Fruit fly (Drosophila melanogaster) whole organism, embryonic: ENCODE data around the gene Dlc90F.

ENCODE experiments used
- ATbp ChIP-seq: fragments of 200-800 bp; sonication (Bioruptor generic); optimal IDR thresholded peaks from 2 replicates; lab custom pipeline; 2017; ENCODE audit warnings: missing biosample characterization, mild to moderate bottlenecking, missing genetic modification characterization, missing genetic modification reagents
- Atf3 ChIP-seq: fragments of 200-800 bp; sonication (Bioruptor generic); optimal IDR thresholded peaks from 3 replicates; lab custom pipeline; 2016; ENCODE audit warnings: missing biosample characterization, missing genetic modification characterization
- BtbVII ChIP-seq: fragments of 200-800 bp; sonication (Bioruptor generic); optimal IDR thresholded peaks from 3 replicates; lab custom pipeline; 2017; ENCODE audit warnings: missing biosample characterization, mild to moderate bottlenecking, missing genetic modification characterization
- Bteb2 ChIP-seq: fragments of 200-800 bp; sonication (Bioruptor generic); optimal IDR thresholded peaks from 2 replicates; lab custom pipeline; 2016; ENCODE audit warnings: missing biosample characterization, missing genetic modification characterization
- CG11456 ChIP-seq: fragments of 200-800 bp; sonication (Bioruptor generic); IDR thresholded peaks from 3 replicates; pipeline ENCODE4 v1.3.6; 2022; ENCODE audit warnings: missing biosample characterization, missing genetic modification characterization
- CG12071 ChIP-seq: fragments of 200-800 bp; sonication (Bioruptor generic); optimal IDR thresholded peaks from 3 replicates; lab custom pipeline; 2018; ENCODE audit warnings: missing biosample characterization, mild to moderate bottlenecking, missing genetic modification characterization
- CG1233 ChIP-seq: fragments of 200-800 bp; sonication (Bioruptor generic); optimal IDR thresholded peaks from 4 replicates; lab custom pipeline; 2018; ENCODE audit warnings: missing biosample characterization, mild to moderate bottlenecking, missing genetic modification characterization
- CG17912 ChIP-seq: fragments of 200-800 bp; sonication (Bioruptor generic); optimal IDR thresholded peaks from 2 replicates; lab custom pipeline; 2018; ENCODE audit warnings: missing biosample characterization, mild to moderate bottlenecking, missing genetic modification characterization
- CG2116 ChIP-seq: fragments of 200-800 bp; sonication (Bioruptor generic); optimal IDR thresholded peaks from 3 replicates; lab custom pipeline; 2018; ENCODE audit warnings: missing biosample characterization, mild to moderate bottlenecking, missing genetic modification characterization
- CG2199 ChIP-seq: fragments of 200-800 bp; sonication (Bioruptor generic); IDR thresholded peaks from 3 replicates; pipeline ENCODE4 v1.3.6; 2022; ENCODE audit warnings: missing biosample characterization, missing genetic modification characterization
- CG2712 ChIP-seq: fragments of 200-800 bp; optimal IDR thresholded peaks from 3 replicates; lab custom pipeline; 2019; ENCODE audit warnings: missing biosample characterization, mild to moderate bottlenecking, missing genetic modification characterization, moderate library complexity
- CG32532 ChIP-seq: fragments of 200-800 bp; sonication (Bioruptor generic); IDR thresholded peaks from 2 replicates; pipeline ENCODE4 v1.3.6; 2022; ENCODE audit warnings: missing biosample characterization, missing genetic modification characterization
- CG7357 ChIP-seq: fragments of 200-800 bp; sonication (Bioruptor generic); IDR thresholded peaks from 3 replicates; pipeline ENCODE4 v1.3.6; 2022; ENCODE audit warnings: missing biosample characterization, missing genetic modification characterization
- CG7963 ChIP-seq: fragments of 200-800 bp; sonication (Bioruptor generic); IDR thresholded peaks from 3 replicates; pipeline ENCODE4 v1.3.6; 2022; ENCODE audit warnings: missing biosample characterization, missing genetic modification characterization; ENCODE audit not compliant: partially characterized antibody
- CG7987 ChIP-seq: fragments of 200-800 bp; sonication (Bioruptor generic); optimal IDR thresholded peaks from 2 replicates; lab custom pipeline; 2018; ENCODE audit warnings: missing biosample characterization, mild to moderate bottlenecking, missing genetic modification characterization, moderate library complexity
- CG8290 ChIP-seq, 3 experiments: fragments of 200-800 bp; sonication (Bioruptor generic); optimal IDR thresholded peaks; 2 replicates each; lab custom pipeline; 2016 to 2019; ENCODE audit warnings: missing biosample characterization in 3 of 3, missing genetic modification characterization in 3 of 3, mild to moderate bottlenecking in 2 of 3, moderate library complexity in 1 of 3
- CG8944 ChIP-seq: fragments of 200-800 bp; sonication (Bioruptor generic); optimal IDR thresholded peaks from 3 replicates; lab custom pipeline; 2016; ENCODE audit warnings: missing biosample characterization, missing genetic modification characterization
- CoRest ChIP-seq: fragments of 200-800 bp; sonication (Bioruptor generic); optimal IDR thresholded peaks from 3 replicates; lab custom pipeline; 2018; ENCODE audit warnings: missing biosample characterization, mild to moderate bottlenecking, missing genetic modification characterization, moderate library complexity
- D19A ChIP-seq: fragments of 200-800 bp; optimal IDR thresholded peaks from 3 replicates; lab custom pipeline; 2019; ENCODE audit warnings: missing biosample characterization, mild to moderate bottlenecking, missing genetic modification characterization, moderate library complexity
- Dek ChIP-seq: fragments of 200-800 bp; sonication (Bioruptor generic); optimal IDR thresholded peaks from 3 replicates; lab custom pipeline; 2019; ENCODE audit warnings: missing biosample characterization, mild to moderate bottlenecking, missing genetic modification characterization, moderate library complexity
- Dfd ChIP-seq, 2 experiments: fragments of >200 bp; optimal IDR thresholded peaks; 2 replicates each; lab custom pipeline; 2017; ENCODE audit warnings: missing biosample characterization in 2 of 2, missing genetic modification characterization in 2 of 2
- Doc3 ChIP-seq: fragments of 200-800 bp; sonication (Bioruptor generic); IDR thresholded peaks from 3 replicates; pipeline ENCODE4 v1.3.6; 2022; ENCODE audit warnings: missing biosample characterization, missing genetic modification characterization; ENCODE audit not compliant: partially characterized antibody
- Ets65A ChIP-seq: fragments of 200-800 bp; sonication (Bioruptor generic); peaks from one replicate; lab custom pipeline; 2016; ENCODE audit warnings: missing biosample characterization, missing genetic modification characterization
- Gug ChIP-seq: fragments of 200-800 bp; sonication (Bioruptor generic); IDR thresholded peaks from 4 replicates; pipeline ENCODE4 v1.3.6; 2022; ENCODE audit warnings: missing biosample characterization, missing genetic modification characterization
- HmgZ ChIP-seq: fragments of 200-800 bp; sonication (Bioruptor generic); optimal IDR thresholded peaks from 2 replicates; lab custom pipeline; 2018; ENCODE audit warnings: missing biosample characterization, mild to moderate bottlenecking, missing genetic modification characterization
- NC2α ChIP-seq: fragments of 200-800 bp; sonication (Bioruptor generic); optimal IDR thresholded peaks from 2 replicates; lab custom pipeline; 2016; ENCODE audit warnings: missing biosample characterization, missing genetic modification characterization
- NC2β ChIP-seq: fragments of 200-800 bp; sonication (Bioruptor generic); optimal IDR thresholded peaks from 2 replicates; lab custom pipeline; 2016; ENCODE audit warnings: missing biosample characterization, missing genetic modification characterization
- Nf-YA ChIP-seq: fragments of 200-800 bp; sonication (Bioruptor generic); IDR thresholded peaks from 2 replicates; pipeline ENCODE4 v1.3.6; 2022; ENCODE audit warnings: missing biosample characterization, missing genetic modification characterization
- Opbp ChIP-seq: fragments of 200-800 bp; sonication (Bioruptor generic); IDR thresholded peaks from 3 replicates; pipeline ENCODE4 v1.3.6; 2022; ENCODE audit warnings: missing biosample characterization, missing genetic modification characterization; ENCODE audit not compliant: partially characterized antibody
- Optix ChIP-seq: fragments of 200-800 bp; sonication (Bioruptor generic); IDR thresholded peaks from 3 replicates; pipeline ENCODE4 v1.3.6; 2022; ENCODE audit warnings: missing biosample characterization, missing genetic modification characterization
- Six4 ChIP-seq: fragments of 200-800 bp; sonication (Bioruptor generic); optimal IDR thresholded peaks from 2 replicates; lab custom pipeline; 2016; ENCODE audit warnings: missing biosample characterization, missing genetic modification characterization
- Taf1 ChIP-seq: fragments of 200-800 bp; sonication (Bioruptor generic); IDR thresholded peaks from 2 replicates; pipeline ENCODE4 v1.3.6; 2022; ENCODE audit warnings: missing biosample characterization, missing genetic modification characterization
- Tbp ChIP-seq: fragments of >200 bp; optimal IDR thresholded peaks from 2 replicates; lab custom pipeline; 2018; ENCODE audit warnings: missing biosample characterization, missing genetic modification characterization
- Xrp1 ChIP-seq: fragments of 200-800 bp; sonication (Bioruptor generic); IDR thresholded peaks from 2 replicates; pipeline ENCODE4 v1.3.6; 2022; ENCODE audit warnings: missing biosample characterization, missing genetic modification characterization
- bcd ChIP-seq: fragments of 200-800 bp; sonication (Bioruptor generic); optimal IDR thresholded peaks from 2 replicates; lab custom pipeline; 2017; ENCODE audit warnings: missing biosample characterization, mild to moderate bottlenecking, missing genetic modification characterization
- bowl ChIP-seq: fragments of 200-800 bp; sonication (Bioruptor generic); IDR thresholded peaks from 2 replicates; pipeline ENCODE4 v1.3.6; 2022; ENCODE audit warnings: missing biosample characterization, missing genetic modification characterization
- dmrt11E ChIP-seq: fragments of 200-800 bp; sonication (Bioruptor generic); optimal IDR thresholded peaks from 3 replicates; lab custom pipeline; 2018; ENCODE audit warnings: missing biosample characterization, mild to moderate bottlenecking, missing genetic modification characterization, moderate library complexity
- fd96Cb ChIP-seq: fragments of 200-800 bp; sonication (Bioruptor generic); optimal IDR thresholded peaks from 2 replicates; lab custom pipeline; 2018; ENCODE audit warnings: missing biosample characterization, mild to moderate bottlenecking, missing genetic modification characterization, moderate library complexity
- h ChIP-seq: fragments of >200 bp; optimal IDR thresholded peaks from 2 replicates; lab custom pipeline; 2017
- hkb ChIP-seq, 2 experiments: fragments of 200-800 bp in 1 of 2; fragments of >200 bp in 1 of 2; sonication (Bioruptor generic) in 1 of 2; IDR thresholded peaks in 1 of 2; optimal IDR thresholded peaks in 1 of 2; 2 replicates each; pipeline versions ENCODE4 v1.3.6 to Lab custom; 2017 to 2022; ENCODE audit warnings: missing biosample characterization in 1 of 2, missing genetic modification characterization in 1 of 2
- luna ChIP-seq: fragments of 200-800 bp; sonication (Bioruptor generic); optimal IDR thresholded peaks from 2 replicates; lab custom pipeline; 2016; ENCODE audit warnings: missing biosample characterization, missing genetic modification characterization
- maf-S ChIP-seq: fragments of 200-800 bp; sonication (Bioruptor generic); optimal IDR thresholded peaks from 2 replicates; lab custom pipeline; 2016; ENCODE audit warnings: missing biosample characterization, missing genetic modification characterization
- scrt ChIP-seq: fragments of 200-800 bp; sonication (Bioruptor generic); optimal IDR thresholded peaks from 2 replicates; lab custom pipeline; 2018; ENCODE audit warnings: missing biosample characterization, mild to moderate bottlenecking, missing genetic modification characterization, moderate library complexity
- sna ChIP-seq: fragments of 200-800 bp; sonication (Bioruptor generic); IDR thresholded peaks from 2 replicates; pipeline ENCODE4 v1.3.6; 2022; ENCODE audit warnings: missing biosample characterization, missing genetic modification characterization; ENCODE audit not compliant: partially characterized antibody
- stwl ChIP-seq: fragments of 200-800 bp; sonication (Bioruptor generic); optimal IDR thresholded peaks from 3 replicates; lab custom pipeline; 2018; ENCODE audit warnings: missing biosample characterization, mild to moderate bottlenecking, missing genetic modification characterization, moderate library complexity
- trh ChIP-seq: fragments of 200-800 bp; sonication (Bioruptor generic); optimal IDR thresholded peaks from 2 replicates; lab custom pipeline; 2016; ENCODE audit warnings: missing biosample characterization, missing genetic modification characterization
- vvl ChIP-seq: fragments of 200-800 bp; sonication (Bioruptor generic); IDR thresholded peaks from 2 replicates; pipeline ENCODE4 v1.3.6; 2022; ENCODE audit warnings: missing biosample characterization, missing genetic modification characterization
- wek ChIP-seq: fragments of 200-800 bp; sonication (Bioruptor generic); optimal IDR thresholded peaks from 3 replicates; lab custom pipeline; 2018; ENCODE audit warnings: missing biosample characterization, mild to moderate bottlenecking, missing genetic modification characterization, moderate library complexity
- wor ChIP-seq: fragments of 200-800 bp; sonication (Bioruptor generic); IDR thresholded peaks from 2 replicates; pipeline ENCODE4 v1.3.6; 2022; ENCODE audit warnings: missing biosample characterization, missing genetic modification characterization
- zfh1 ChIP-seq: fragments of 200-800 bp; sonication (Bioruptor generic); IDR thresholded peaks from 3 replicates; pipeline ENCODE4 v1.3.6; 2022; ENCODE audit warnings: missing biosample characterization, missing genetic modification characterization

Dlc90F gene

DNA sequence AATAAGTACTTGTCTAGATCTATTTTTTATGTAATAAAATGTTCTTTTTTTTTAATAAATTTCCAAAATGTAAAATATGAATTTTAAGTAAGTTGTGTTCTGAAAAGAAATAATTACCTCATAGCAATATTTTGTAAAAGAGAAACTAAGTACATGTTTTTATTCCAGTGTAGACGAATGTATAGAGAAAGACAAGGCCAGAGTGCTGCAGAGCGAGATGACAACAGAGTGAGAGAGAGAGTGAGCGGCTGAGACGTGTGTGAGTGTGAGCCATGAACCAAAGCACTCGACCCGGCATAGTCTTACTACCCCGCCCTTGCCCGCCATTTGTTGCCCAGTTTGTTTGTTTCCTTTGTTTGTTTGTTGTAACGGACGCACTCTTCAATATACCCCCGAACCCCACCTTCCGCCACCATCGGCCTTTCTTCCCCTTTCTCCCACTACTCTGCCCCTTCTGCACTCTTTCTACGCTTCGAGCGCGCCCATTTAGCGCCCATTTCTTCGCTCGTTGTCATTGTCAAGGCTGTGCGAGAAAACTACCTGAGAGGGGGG lies 12.4 kb downstream of the Dlc90F start (continued):
- TF ChIP-seq hkb (optimal IDR thresholded peaks at IDR 0.05; lab: Kevin White, UChicago) (no peak), hkb (GFP tag; IDR thresholded peaks at IDR 0.05; lab: Robert Waterston, UW) (peak; percentile 73), scrt (GFP tag; lab: Kevin White, UChicago) (peak; percentile 61), D19A (tag; lab: Kevin White, UChicago) (peak; percentile 56), sna (GFP tag; lab: Robert Waterston, UW) (no peak), trh (peak; percentile 28), Taf1 (peak; percentile 57), dmrt11E (peak; percentile 72), Dfd (GFP tag; optimal IDR thresholded peaks at IDR 0.05; lab: Kevin White, UChicago) (no peak), Ets65A (GFP tag; lab: Kevin White, UChicago) (no peak), Gug (GFP tag; lab: Robert Waterston, UW) (no peak; the same call in 3 of the 4 replicates), ATbp (GFP tag; lab: Kevin White, UChicago) (peak; percentile 91), Tbp (GFP tag; lab: Kevin White, UChicago) (no peak), CG2199 (GFP tag; lab: Robert Waterston, UW) (0 out of 3 replicates have a peak, but pooled peaks have one; percentile 63), Nf-YA (GFP tag; lab: Robert Waterston, UW) (0 out of 2 replicates have a peak, but pooled peaks have one; percentile 45), CG11456 (no peak), fd96Cb (tag; lab: Kevin White, UChicago) (peak; percentile 23), h (lab: Kevin White, UChicago) (no peak), Bteb2 (no peak), vvl (peak; percentile 81), Xrp1 (GFP tag; lab: Robert Waterston, UW) (peak; percentile 65), CG7987 (GFP tag; lab: Kevin White, UChicago) (peak; percentile 77), bcd (GFP tag; lab: Kevin White, UChicago) (peak; percentile 74), maf-S (GFP tag; lab: Kevin White, UChicago) (peak; percentile 12), CG32532 (GFP tag; lab: Robert Waterston, UW) (peak; percentile 50; the same call in 1 of the 2 replicates), CG7357 (GFP tag; lab: Robert Waterston, UW) (no peak), luna (no peak), CG17912 (no peak), NC2α (peak; percentile 41), CG8290 (GFP tag; optimal IDR thresholded peaks at IDR 0.05; lab: Kevin White, UChicago) (no peak), CG8290 (tag; optimal IDR thresholded peaks at IDR 0.05; lab: Kevin White, UChicago) (peak; percentile 47 to 71), CoRest (tag; lab: Kevin White, UChicago) (peak; percentile 85), bowl (GFP tag; lab: Robert Waterston, UW) (no peak), Six4 (GFP tag; lab: Kevin White, UChicago) (no peak), CG2116 (GFP tag; lab: Kevin White, UChicago) (no peak), wek (GFP tag; lab: Kevin White, UChicago) (peak; percentile 68), wor (GFP tag; lab: Robert Waterston, UW) (no peak), zfh1 (peak; percentile 80), NC2β (GFP tag; lab: Kevin White, UChicago) (peak; percentile 59), CG8944 (GFP tag; lab: Kevin White, UChicago) (no peak), CG2712 (tag; lab: Kevin White, UChicago) (peak; percentile 70), CG12071 (GFP tag; lab: Kevin White, UChicago) (peak; percentile 79), HmgZ (tag; lab: Kevin White, UChicago) (peak; percentile 37), stwl (tag; lab: Kevin White, UChicago) (no peak), Opbp (GFP tag; lab: Robert Waterston, UW) (no peak), Optix (GFP tag; lab: Robert Waterston, UW) (peak; percentile 61; the same call in 1 of the 3 replicates), Dek (peak; percentile 27), CG7963 (GFP tag; lab: Robert Waterston, UW) (no peak), CG1233 (peak; percentile 1), Atf3 (GFP tag; lab: Kevin White, UChicago) (no peak), BtbVII (GFP tag; lab: Kevin White, UChicago) (peak; percentile 39), Doc3 (no peak)
